Worm (Caenorhabditis elegans) whole organism, early embryonic: ENCODE measurements around the gene T05B11.4.

Experiments used
- ama-1 ChIP-seq: fragments of 150-350 bp; optimal IDR thresholded peaks from 2 replicates; lab custom pipeline; 2014
- pes-1 ChIP-seq: fragments of 200-800 bp; sonication (Bioruptor generic); IDR thresholded peaks from 2 replicates; pipeline ENCODE4 v1.3.6; 2022; ENCODE audit warnings: missing genetic modification reagents, missing genetic modification characterization, missing compliant biosample characterization
- tbx-37 ChIP-seq: fragments of 200-800 bp; sonication (Bioruptor generic); conservative IDR thresholded peaks from 2 replicates; pipeline ENCODE4 v1.3.6; 2022; ENCODE audit warnings: missing genetic modification reagents, missing genetic modification characterization, missing compliant biosample characterization

DNA sequence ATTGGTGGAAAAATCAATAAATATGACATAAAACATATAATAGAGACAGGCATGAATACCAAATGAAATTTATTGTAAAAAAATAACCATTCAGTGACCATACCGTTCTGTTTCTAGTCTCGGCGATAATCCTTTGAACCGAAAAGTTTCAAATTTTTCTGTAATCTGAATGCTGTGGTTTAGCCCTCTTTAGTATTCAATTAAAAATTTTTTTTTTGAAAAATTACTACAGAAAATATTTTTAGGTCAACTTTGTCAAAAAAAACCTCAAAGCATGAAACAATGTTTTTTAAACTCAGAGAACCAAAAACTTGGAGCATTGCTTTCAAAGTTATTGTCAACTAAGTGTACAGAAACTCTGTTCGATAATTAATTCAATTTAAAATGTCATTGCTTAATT, 45.9 kb downstream of the T05B11.4 start, which contains the start of gene ZK105.11:
- TF ChIP-seq ama-1 (lab: Kevin White, UChicago): no peak
- TF ChIP-seq tbx-37: no peak
- no peak for TF ChIP-seq pes-1
